Fruit fly (Drosophila melanogaster): ENCODE data around the gene Sp1.

dm6 chrX:9742084-9742483, 12.6 kb downstream of the Sp1 start:
- TF ChIP-seq CG8478 (optimal IDR thresholded peaks at IDR 0.05) (no peak), CTCF (optimal IDR thresholded peaks at IDR 0.05) (no peak)

All from S2 (cell line).